Worm (Caenorhabditis elegans) whole organism, mixed stage, embryonic: ENCODE results near the gene C03E10.1.

Experiments used
- M03D4.4 ChIP-seq: sonication (generic microtip); optimal IDR thresholded peaks from 2 replicates; lab custom pipeline; 2017; ENCODE audit warnings: mild to moderate bottlenecking, missing genetic modification characterization, missing compliant biosample characterization
- bed-3 ChIP-seq: fragments of 200-800 bp; sonication (Bioruptor generic); optimal IDR thresholded peaks from 3 replicates; lab custom pipeline; 2018; ENCODE audit warnings: mild to moderate bottlenecking, missing genetic modification characterization, moderate library complexity, missing compliant biosample characterization
- blmp-1 ChIP-seq: fragments of 150-350 bp; optimal IDR thresholded peaks from 2 replicates; lab custom pipeline; 2014; ENCODE audit warnings: missing biosample characterization, missing genetic modification characterization
- ceh-39 ChIP-seq: fragments of 150-350 bp; optimal IDR thresholded peaks from 2 replicates; lab custom pipeline; 2014; ENCODE audit warnings: missing biosample characterization, missing genetic modification characterization
- ceh-43 ChIP-seq: fragments of 200-800 bp; sonication (Bioruptor generic); optimal IDR thresholded peaks from 2 replicates; lab custom pipeline; 2018; ENCODE audit warnings: mild to moderate bottlenecking, missing genetic modification characterization, moderate library complexity, missing compliant biosample characterization
- ceh-83 ChIP-seq: fragments of 200-800 bp; sonication (Bioruptor generic); optimal IDR thresholded peaks from 2 replicates; lab custom pipeline; 2018; ENCODE audit warnings: mild to moderate bottlenecking, missing genetic modification characterization, missing compliant biosample characterization
- ces-1 ChIP-seq: fragments of 150-350 bp; optimal IDR thresholded peaks from 2 replicates; lab custom pipeline; 2014; ENCODE audit warnings: missing biosample characterization, missing genetic modification reagents, missing genetic modification characterization
- cnd-1 ChIP-seq: fragments of 200-800 bp; sonication (Bioruptor generic); optimal IDR thresholded peaks from 2 replicates; lab custom pipeline; 2018; ENCODE audit warnings: mild to moderate bottlenecking, missing genetic modification characterization, missing compliant biosample characterization
- drap-1 ChIP-seq: fragments of 200-800 bp; sonication (Bioruptor generic); optimal IDR thresholded peaks from 3 replicates; lab custom pipeline; 2018; ENCODE audit warnings: mild to moderate bottlenecking, missing genetic modification characterization, missing compliant biosample characterization
- elt-1 ChIP-seq: sonication (generic microtip); optimal IDR thresholded peaks from 2 replicates; lab custom pipeline; 2017; ENCODE audit warnings: missing genetic modification characterization, mild to moderate bottlenecking, missing compliant biosample characterization, antibody characterized with exemption, moderate library complexity, borderline replicate concordance; ENCODE audit not compliant: insufficient read depth
- elt-3 ChIP-seq: fragments of 150-350 bp; optimal IDR thresholded peaks from 2 replicates; lab custom pipeline; 2014; ENCODE audit warnings: missing biosample characterization, missing genetic modification characterization
- flh-1 ChIP-seq: fragments of 200-800 bp; sonication (Bioruptor generic); optimal IDR thresholded peaks from 2 replicates; lab custom pipeline; 2018; ENCODE audit warnings: mild to moderate bottlenecking, missing genetic modification characterization, moderate library complexity, missing compliant biosample characterization
- lin-32 ChIP-seq: fragments of 200-800 bp; sonication (Bioruptor generic); optimal IDR thresholded peaks from 2 replicates; lab custom pipeline; 2018; ENCODE audit warnings: mild to moderate bottlenecking, missing genetic modification characterization, missing compliant biosample characterization
- mep-1 ChIP-seq: fragments of 150-350 bp; optimal IDR thresholded peaks from 2 replicates; lab custom pipeline; 2017; ENCODE audit warnings: missing biosample characterization, missing genetic modification reagents, missing genetic modification characterization, inconsistent platforms
- mls-2 ChIP-seq: sonication (generic microtip); optimal IDR thresholded peaks from 2 replicates; lab custom pipeline; 2016; ENCODE audit warnings: mild to moderate bottlenecking, missing genetic modification characterization, moderate library complexity, missing compliant biosample characterization
- nhr-12 ChIP-seq: fragments of 150-350 bp; optimal IDR thresholded peaks from 2 replicates; lab custom pipeline; 2014; ENCODE audit warnings: missing biosample characterization, missing genetic modification characterization
- nhr-2 ChIP-seq: fragments of 150-350 bp; optimal IDR thresholded peaks from 2 replicates; lab custom pipeline; 2014; ENCODE audit warnings: missing biosample characterization, missing genetic modification characterization
- nhr-237 ChIP-seq: fragments of 150-350 bp; optimal IDR thresholded peaks from 2 replicates; lab custom pipeline; 2014; ENCODE audit warnings: missing biosample characterization, missing genetic modification characterization
- nhr-28 ChIP-seq: fragments of 150-350 bp; optimal IDR thresholded peaks from 2 replicates; lab custom pipeline; 2014; ENCODE audit warnings: missing biosample characterization, missing genetic modification characterization
- nhr-76 ChIP-seq: sonication (generic microtip); optimal IDR thresholded peaks from 2 replicates; lab custom pipeline; 2017; ENCODE audit warnings: missing biosample characterization, missing genetic modification characterization
- pha-4 ChIP-seq: fragments of 150-350 bp; optimal IDR thresholded peaks from 2 replicates; lab custom pipeline; 2018; ENCODE audit warnings: missing biosample characterization, missing genetic modification reagents, missing genetic modification characterization
- sem-2 ChIP-seq: fragments of 200-800 bp; sonication (Bioruptor generic); optimal IDR thresholded peaks from 2 replicates; lab custom pipeline; 2018; ENCODE audit warnings: mild to moderate bottlenecking, missing genetic modification characterization, missing compliant biosample characterization
- snpc-4 ChIP-seq: fragments of 150-350 bp; optimal IDR thresholded peaks from 2 replicates; lab custom pipeline; 2014; ENCODE audit warnings: missing biosample characterization, missing genetic modification characterization
- tbx-8 ChIP-seq: fragments of 200-800 bp; sonication (Bioruptor generic); optimal IDR thresholded peaks from 2 replicates; lab custom pipeline; 2018; ENCODE audit warnings: mild to moderate bottlenecking, missing genetic modification characterization, moderate library complexity, missing compliant biosample characterization
- unc-120 ChIP-seq: sonication (generic microtip); optimal IDR thresholded peaks from 2 replicates; lab custom pipeline; 2017; ENCODE audit warnings: missing genetic modification characterization, missing compliant biosample characterization; ENCODE audit not compliant: poor library complexity, severe bottlenecking
- unc-39 ChIP-seq: fragments of 150-350 bp; optimal IDR thresholded peaks from 2 replicates; lab custom pipeline; 2014; ENCODE audit warnings: missing biosample characterization, missing genetic modification characterization
- unc-62 ChIP-seq: fragments of 150-350 bp; optimal IDR thresholded peaks from 2 replicates; lab custom pipeline; 2014; ENCODE audit warnings: missing biosample characterization, missing genetic modification reagents, missing genetic modification characterization
- zip-8 ChIP-seq: fragments of 150-350 bp; optimal IDR thresholded peaks from 2 replicates; lab custom pipeline; 2014; ENCODE audit warnings: missing biosample characterization, missing genetic modification characterization
- ztf-11 ChIP-seq: fragments of 150-350 bp; optimal IDR thresholded peaks from 2 replicates; lab custom pipeline; 2014; ENCODE audit warnings: missing biosample characterization, missing genetic modification characterization

Gene C03E10.1

DNA sequence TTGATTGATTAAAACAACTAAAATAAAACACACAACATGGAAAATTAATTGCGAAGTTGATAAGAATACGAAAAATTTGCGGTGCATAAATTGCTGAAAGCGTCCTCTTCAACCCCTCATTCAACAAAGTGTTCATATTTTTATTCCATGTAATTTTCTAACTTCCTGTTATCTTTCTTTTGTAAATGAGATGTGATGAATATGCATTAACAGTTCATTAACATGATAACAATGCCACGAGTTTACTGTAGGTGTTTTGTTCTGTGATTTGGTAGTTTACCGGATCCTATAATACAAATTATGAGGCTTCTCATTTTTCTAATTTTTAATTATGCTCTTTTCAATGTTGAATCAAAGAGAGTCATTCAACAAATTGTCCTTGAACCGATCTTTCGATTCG lies 38.1 kb downstream of the C03E10.1 start, which contains the start of gene F47G9.6:
F47G9.6 (plus strand) TSS at position 301 of the 400 bp plus-strand sequence.
- TF ChIP-seq bed-3 (GFP tag; lab: Kevin White, UChicago) = no peak
- no peak for TF ChIP-seq snpc-4 (tag; lab: Kevin White, UChicago)
- no peak for TF ChIP-seq ceh-43
- no peak for TF ChIP-seq M03D4.4 (tag; lab: Kevin White, UChicago)
- TF ChIP-seq pha-4 (tag; lab: Kevin White, UChicago) = no peak
- no peak for TF ChIP-seq lin-32
- TF ChIP-seq ztf-11 (tag; lab: Kevin White, UChicago) = no peak
- no peak for TF ChIP-seq sem-2
- TF ChIP-seq flh-1 (GFP tag; lab: Kevin White, UChicago) = no peak
- no peak for TF ChIP-seq unc-62 (GFP tag; lab: Kevin White, UChicago)
- TF ChIP-seq mep-1 (tag; lab: Kevin White, UChicago) = no peak
- no peak for TF ChIP-seq nhr-28 (tag; lab: Kevin White, UChicago)
- TF ChIP-seq elt-3 (tag; lab: Kevin White, UChicago) = no peak
- no peak for TF ChIP-seq blmp-1 (tag; lab: Kevin White, UChicago)
- TF ChIP-seq, all 35 proteins: peak for 0

DNA sequence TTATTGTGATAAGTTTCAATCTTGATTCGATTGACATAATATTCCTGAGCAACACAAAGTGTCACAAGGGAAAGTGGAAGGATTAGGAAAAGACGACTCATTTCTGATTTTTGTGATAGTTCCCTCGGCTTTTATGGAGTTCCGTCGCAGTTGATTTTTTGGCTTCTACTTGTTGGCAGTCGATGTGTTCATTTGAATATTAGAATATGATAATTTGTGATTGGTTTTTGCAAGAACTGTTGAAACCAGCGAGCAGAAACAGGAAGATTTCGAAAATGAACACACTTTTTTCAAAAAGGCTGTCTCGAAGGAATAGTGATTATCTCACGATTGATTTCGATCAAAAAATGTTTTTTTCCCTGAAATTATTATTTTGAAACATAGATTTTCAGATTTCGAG lies 43.2 kb downstream of the C03E10.1 start, which contains the start of gene T02E9.6:
T02E9.6 (minus strand) TSS at position 101 of the 400 bp plus-strand sequence.
- TF ChIP-seq nhr-76 (no peak), mls-2 (tag; lab: Kevin White, UChicago) (no peak), ceh-43 (no peak), zip-8 (tag; lab: Kevin White, UChicago) (no peak), unc-39 (no peak), cnd-1 (tag; lab: Kevin White, UChicago) (no peak), nhr-237 (tag; lab: Kevin White, UChicago) (no peak), blmp-1 (tag; lab: Kevin White, UChicago) (no peak), ceh-83 (GFP tag; lab: Kevin White, UChicago) (no peak), nhr-12 (tag; lab: Kevin White, UChicago) (no peak), tbx-8 (GFP tag; lab: Kevin White, UChicago) (no peak), nhr-2 (tag; lab: Kevin White, UChicago) (no peak)
- TF ChIP-seq, all 35 proteins: peak for 0

DNA sequence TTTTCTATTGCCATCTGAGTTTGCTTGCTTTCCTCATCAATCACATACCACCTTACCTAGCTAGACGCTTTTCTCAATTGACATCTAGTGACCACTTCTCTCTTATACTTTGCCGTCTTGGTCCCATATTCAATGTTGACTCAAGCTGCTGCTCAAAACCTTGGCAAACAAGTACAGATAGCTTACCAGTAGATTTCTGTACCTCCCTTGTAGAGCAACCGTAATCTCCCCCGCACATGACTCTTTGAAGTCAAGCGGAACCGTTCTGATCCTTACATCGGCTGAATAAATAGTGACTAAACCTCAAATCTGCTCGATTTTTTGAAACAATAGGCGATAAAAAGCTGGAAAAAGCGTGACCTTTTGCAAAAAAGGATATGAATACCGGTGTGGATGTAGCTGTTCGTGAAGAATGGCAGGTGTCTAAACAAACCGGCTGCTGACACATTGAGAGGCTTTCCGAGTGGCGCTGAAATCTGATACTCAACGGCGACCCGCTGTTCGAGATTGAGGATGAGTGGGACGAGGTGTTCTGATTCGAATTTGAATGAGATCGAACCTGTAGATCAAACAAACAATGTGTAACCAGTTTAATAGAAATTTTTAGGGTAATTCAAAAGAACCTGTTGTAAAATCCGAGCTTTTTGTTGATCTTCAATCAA lies 44.9 kb downstream of the C03E10.1 start:
- no peak for TF ChIP-seq blmp-1 (tag; lab: Kevin White, UChicago)
- peak; percentile 8 for TF ChIP-seq nhr-2 (tag; lab: Kevin White, UChicago)
- peak; percentile 4 for TF ChIP-seq pha-4 (tag; lab: Kevin White, UChicago)

DNA sequence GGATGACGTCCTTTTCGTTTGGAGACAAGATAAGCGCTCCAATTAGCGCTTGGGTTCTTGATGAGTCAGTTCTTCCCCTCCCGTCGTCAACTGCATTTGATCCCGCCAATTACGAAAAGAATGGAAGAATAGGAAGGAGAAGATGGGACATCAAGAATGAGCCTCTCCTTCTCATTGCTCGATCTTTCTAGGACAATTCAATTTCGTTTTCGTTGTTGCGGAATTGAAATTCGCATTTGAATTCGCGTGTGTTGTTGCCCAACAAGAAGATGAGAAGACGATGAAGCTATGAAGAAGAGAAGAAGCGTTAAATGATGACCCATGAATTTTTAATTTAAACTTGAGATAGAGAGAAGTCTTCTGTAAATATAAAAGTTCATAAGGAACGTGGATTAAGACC lies 45.9 kb downstream of the C03E10.1 start:
- peak; percentile 91 for TF ChIP-seq ces-1 (GFP tag; lab: Kevin White, UChicago)
- TF ChIP-seq drap-1 (GFP tag; lab: Kevin White, UChicago) = no peak

DNA sequence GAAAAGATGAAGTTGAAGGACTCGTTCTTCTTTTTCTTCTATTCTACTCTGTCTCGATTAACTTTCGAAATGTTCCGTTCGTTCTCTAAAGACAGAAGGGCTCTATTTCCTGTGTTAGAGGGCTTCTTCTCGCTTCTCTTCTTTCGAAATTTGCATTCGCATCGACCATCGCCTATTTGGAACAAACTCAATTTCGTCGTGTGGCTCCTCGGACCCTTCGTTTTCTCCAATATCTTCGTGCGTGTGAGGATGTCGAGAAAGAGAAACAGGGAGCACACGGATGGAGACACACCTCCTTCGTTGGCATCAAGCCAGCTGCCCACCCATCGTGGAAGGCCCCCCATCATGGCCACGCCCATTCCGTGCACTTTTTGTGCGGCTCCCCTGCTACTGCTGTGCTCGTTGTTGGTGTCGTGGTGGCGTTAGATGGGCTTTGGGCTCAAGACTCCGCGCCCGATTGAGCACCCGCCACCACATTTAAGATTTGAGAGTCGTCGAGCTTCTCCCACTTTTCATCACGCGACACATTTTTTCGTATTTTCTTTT lies 50.2 kb downstream of the C03E10.1 start:
- TF ChIP-seq sem-2 = no peak
- TF ChIP-seq ces-1 (GFP tag; lab: Kevin White, UChicago) = peak; percentile 95
- no peak for TF ChIP-seq ceh-39 (tag; lab: Kevin White, UChicago)
- no peak for TF ChIP-seq cnd-1 (tag; lab: Kevin White, UChicago)
- no peak for TF ChIP-seq mep-1 (tag; lab: Kevin White, UChicago)
- no peak for TF ChIP-seq bed-3 (GFP tag; lab: Kevin White, UChicago)
- no peak for TF ChIP-seq nhr-28 (tag; lab: Kevin White, UChicago)
- TF ChIP-seq mls-2 (tag; lab: Kevin White, UChicago) = peak; percentile 43
- no peak for TF ChIP-seq lin-32
- no peak for TF ChIP-seq nhr-12 (tag; lab: Kevin White, UChicago)
- no peak for TF ChIP-seq M03D4.4 (tag; lab: Kevin White, UChicago)
- TF ChIP-seq zip-8 (tag; lab: Kevin White, UChicago) = no peak
- no peak for TF ChIP-seq ztf-11 (tag; lab: Kevin White, UChicago)
- TF ChIP-seq elt-1 (tag; lab: Kevin White, UChicago) = no peak
- TF ChIP-seq ceh-43 = no peak
- no peak for TF ChIP-seq ceh-83 (GFP tag; lab: Kevin White, UChicago)
- TF ChIP-seq unc-120 (tag; lab: Kevin White, UChicago) = no peak
- TF ChIP-seq nhr-2 (tag; lab: Kevin White, UChicago) = no peak
